Fruit fly (Drosophila melanogaster): ENCODE data around the gene Dhc93AB.

Gene Dhc93AB

dm6 chr3R:21080876-21081586 is 38.7 kb upstream of the Dhc93AB start, which contains the start of gene HHEX:
HHEX (minus strand) TSS chr3R:21080926.
- TF ChIP-seq cic (GFP tag; optimal IDR thresholded peaks at IDR 0.05) (no peak), CG5204 (GFP tag; optimal IDR thresholded peaks at IDR 0.05) (no peak), Mnt (GFP tag; optimal IDR thresholded peaks at IDR 0.05) (no peak), CG1620 (GFP tag; optimal IDR thresholded peaks at IDR 0.05) (no peak), toe (GFP tag; optimal IDR thresholded peaks at IDR 0.05) (no peak)

dm6 chr3R:21078958-21079357 is 36.7 kb upstream of the Dhc93AB start:
- TF ChIP-seq CG33017 (tag; optimal IDR thresholded peaks at IDR 0.05) (no peak), CG5204 (GFP tag; optimal IDR thresholded peaks at IDR 0.05) (no peak), Clk (GFP tag; optimal IDR thresholded peaks at IDR 0.05) (no peak), Mnt (GFP tag; optimal IDR thresholded peaks at IDR 0.05) (no peak), CG7045 (GFP tag; optimal IDR thresholded peaks at IDR 0.05) (no peak), CG14711 (tag; optimal IDR thresholded peaks at IDR 0.05) (no peak), Hr96 (GFP tag; optimal IDR thresholded peaks at IDR 0.05) (no peak), cic (GFP tag; optimal IDR thresholded peaks at IDR 0.05) (no peak), CG11617 (GFP tag; optimal IDR thresholded peaks at IDR 0.05) (no peak), CG1620 (GFP tag; optimal IDR thresholded peaks at IDR 0.05) (no peak), bab1 (GFP tag; optimal IDR thresholded peaks at IDR 0.05) (no peak), ovo (GFP tag; optimal IDR thresholded peaks at IDR 0.05) (no peak), CG7101 (tag; optimal IDR thresholded peaks at IDR 0.05) (no peak), kay (GFP tag; ENCODE audit: borderline replicate concordance) (no peak)

- no peak for TF ChIP-seq CG7101 (tag; optimal IDR thresholded peaks at IDR 0.05)
- TF ChIP-seq toe (GFP tag; optimal IDR thresholded peaks at IDR 0.05) = no peak
- TF ChIP-seq bab1 (GFP tag; optimal IDR thresholded peaks at IDR 0.05) = no peak
- no peak for TF ChIP-seq cnc (optimal IDR thresholded peaks at IDR 0.05)
- TF ChIP-seq CG12768 (GFP tag; optimal IDR thresholded peaks at IDR 0.05) = no peak
- no peak for TF ChIP-seq CG5204 (GFP tag; optimal IDR thresholded peaks at IDR 0.05)
- no peak for TF ChIP-seq Hr96 (GFP tag; optimal IDR thresholded peaks at IDR 0.05)
- no peak for TF ChIP-seq CG14711 (tag; optimal IDR thresholded peaks at IDR 0.05)
- no peak for TF ChIP-seq CG33017 (tag; optimal IDR thresholded peaks at IDR 0.05)
- no peak for TF ChIP-seq cic (GFP tag; optimal IDR thresholded peaks at IDR 0.05)
- no peak for TF ChIP-seq tj (GFP tag; optimal IDR thresholded peaks at IDR 0.05)
- TF ChIP-seq CG11617 (GFP tag; optimal IDR thresholded peaks at IDR 0.05) = no peak
- no peak for TF ChIP-seq CG1620 (GFP tag; optimal IDR thresholded peaks at IDR 0.05)
Observed at dm6 chr3R:21078211-21078610, 35.9 kb upstream of the Dhc93AB start.

dm6 chr3R:21077577-21077976 is 35.3 kb upstream of the Dhc93AB start:
- no peak for TF ChIP-seq CG33017 (tag; optimal IDR thresholded peaks at IDR 0.05)

- TF ChIP-seq tj (GFP tag; optimal IDR thresholded peaks at IDR 0.05) (no peak), cnc (optimal IDR thresholded peaks at IDR 0.05) (no peak), pad (GFP tag; optimal IDR thresholded peaks at IDR 0.05) (no peak), CG11617 (GFP tag; optimal IDR thresholded peaks at IDR 0.05) (no peak), ovo (GFP tag; optimal IDR thresholded peaks at IDR 0.05) (no peak), CG14711 (tag; optimal IDR thresholded peaks at IDR 0.05) (no peak)
Observed at dm6 chr3R:21073707-21074106, 31.4 kb upstream of the Dhc93AB start, which contains the start of gene dmrt93B. dmrt93B (plus strand) TSS chr3R:21074007.

- TF ChIP-seq toe (GFP tag; optimal IDR thresholded peaks at IDR 0.05) (no peak), tj (GFP tag; optimal IDR thresholded peaks at IDR 0.05) (no peak), cic (GFP tag; optimal IDR thresholded peaks at IDR 0.05) (no peak), kay (GFP tag; ENCODE audit: borderline replicate concordance) (no peak), CG7101 (tag; optimal IDR thresholded peaks at IDR 0.05) (peak; percentile 6), pad (GFP tag; optimal IDR thresholded peaks at IDR 0.05) (no peak), CG33017 (tag; optimal IDR thresholded peaks at IDR 0.05) (no peak), CG7045 (GFP tag; optimal IDR thresholded peaks at IDR 0.05) (no peak), cnc (optimal IDR thresholded peaks at IDR 0.05) (no peak), bab1 (GFP tag; optimal IDR thresholded peaks at IDR 0.05) (peak; percentile 64), Clk (GFP tag; optimal IDR thresholded peaks at IDR 0.05) (no peak), Mnt (GFP tag; optimal IDR thresholded peaks at IDR 0.05) (peak; percentile 67), Hr96 (GFP tag; optimal IDR thresholded peaks at IDR 0.05) (no peak)
Observed at dm6 chr3R:21073141-21073540, 30.8 kb upstream of the Dhc93AB start, which contains the start of gene r-l. r-l (minus strand) TSS chr3R:21073319.

- TF ChIP-seq CG12768 (GFP tag; optimal IDR thresholded peaks at IDR 0.05) (no peak), bab1 (GFP tag; optimal IDR thresholded peaks at IDR 0.05) (no peak), pad (GFP tag; optimal IDR thresholded peaks at IDR 0.05) (no peak), Mnt (GFP tag; optimal IDR thresholded peaks at IDR 0.05) (no peak), CG14711 (tag; optimal IDR thresholded peaks at IDR 0.05) (no peak), Crg-1 (GFP tag; optimal IDR thresholded peaks at IDR 0.05) (no peak), cic (GFP tag; optimal IDR thresholded peaks at IDR 0.05) (no peak), ovo (GFP tag; optimal IDR thresholded peaks at IDR 0.05) (no peak), Clk (GFP tag; optimal IDR thresholded peaks at IDR 0.05) (no peak)
Observed at dm6 chr3R:21071943-21072500, 29.7 kb upstream of the Dhc93AB start.

Measured in whole organism, adult.